Fruit fly (Drosophila melanogaster) whole organism, prepupa: ENCODE results near the gene flr.

ENCODE experiments used
- Blimp-1 ChIP-seq: fragments of 200-800 bp; sonication (Bioruptor generic); optimal IDR thresholded peaks from 3 replicates; lab custom pipeline; 2017; ENCODE audit warnings: missing biosample characterization, missing genetic modification characterization, mild to moderate bottlenecking, moderate library complexity, missing genetic modification reagents
- CG10669 ChIP-seq: fragments of 200-800 bp; sonication (Bioruptor generic); optimal IDR thresholded peaks from 3 replicates; lab custom pipeline; 2018; ENCODE audit warnings: missing biosample characterization, mild to moderate bottlenecking, missing genetic modification characterization, moderate library complexity
- CG11294 ChIP-seq: fragments of 200-800 bp; sonication (Bioruptor generic); IDR thresholded peaks from 2 replicates; pipeline ENCODE4 v1.3.6; 2022; ENCODE audit warnings: missing biosample characterization, missing genetic modification characterization
- CG11762 ChIP-seq: fragments of 200-800 bp; sonication (Bioruptor generic); optimal IDR thresholded peaks from 3 replicates; lab custom pipeline; 2016; ENCODE audit warnings: missing biosample characterization, missing genetic modification characterization; ENCODE audit not compliant: insufficient read depth
- CG11902 ChIP-seq: fragments of 200-800 bp; sonication (Bioruptor generic); optimal IDR thresholded peaks from 3 replicates; lab custom pipeline; 2016; ENCODE audit warnings: missing biosample characterization, missing genetic modification characterization
- CG16779 ChIP-seq: fragments of 200-800 bp; sonication (Bioruptor generic); optimal IDR thresholded peaks from 3 replicates; lab custom pipeline; 2017; ENCODE audit warnings: missing biosample characterization, mild to moderate bottlenecking, missing genetic modification characterization
- CG3032 ChIP-seq: fragments of 200-800 bp; optimal IDR thresholded peaks from 2 replicates; lab custom pipeline; 2019; ENCODE audit warnings: missing biosample characterization, mild to moderate bottlenecking, missing genetic modification characterization, moderate library complexity
- CG31627 ChIP-seq: fragments of 200-800 bp; sonication (Bioruptor generic); optimal IDR thresholded peaks from 3 replicates; lab custom pipeline; 2016; ENCODE audit warnings: missing biosample characterization, missing genetic modification characterization
- CG32006 ChIP-seq: fragments of 200-800 bp; sonication (Bioruptor generic); optimal IDR thresholded peaks from 3 replicates; lab custom pipeline; 2017; ENCODE audit warnings: missing biosample characterization, mild to moderate bottlenecking, missing genetic modification characterization
- CG34406 ChIP-seq: fragments of 200-800 bp; sonication (Bioruptor generic); optimal IDR thresholded peaks from 3 replicates; lab custom pipeline; 2016; ENCODE audit warnings: missing biosample characterization, missing genetic modification characterization
- CG3919 ChIP-seq: fragments of 200-800 bp; sonication (Bioruptor generic); optimal IDR thresholded peaks from 3 replicates; lab custom pipeline; 2016; ENCODE audit warnings: missing biosample characterization, missing genetic modification characterization
- CG4318 ChIP-seq: fragments of 200-800 bp; sonication (Bioruptor generic); optimal IDR thresholded peaks from 3 replicates; lab custom pipeline; 2017; ENCODE audit warnings: missing biosample characterization, mild to moderate bottlenecking, missing genetic modification characterization
- CG6163 ChIP-seq: fragments of 200-800 bp; sonication (Bioruptor generic); IDR thresholded peaks from 3 replicates; pipeline ENCODE4 v1.3.6; 2022; ENCODE audit warnings: missing biosample characterization, missing genetic modification characterization
- CG6808 ChIP-seq: fragments of 200-800 bp; sonication (Bioruptor generic); optimal IDR thresholded peaks from 3 replicates; lab custom pipeline; 2017; ENCODE audit warnings: missing biosample characterization, missing genetic modification characterization, mild to moderate bottlenecking, moderate library complexity, missing genetic modification reagents
- CG6854 ChIP-seq: fragments of 200-800 bp; sonication (Bioruptor generic); optimal IDR thresholded peaks from 2 replicates; lab custom pipeline; 2017; ENCODE audit warnings: missing biosample characterization, mild to moderate bottlenecking, missing genetic modification characterization
- CG7368 ChIP-seq: fragments of 200-800 bp; sonication (Bioruptor generic); optimal IDR thresholded peaks from 3 replicates; lab custom pipeline; 2016; ENCODE audit warnings: missing biosample characterization, missing genetic modification characterization
- CG8119 ChIP-seq: fragments of 200-800 bp; sonication (Bioruptor generic); IDR thresholded peaks from 3 replicates; pipeline ENCODE4 v1.3.6; 2022; ENCODE audit warnings: missing biosample characterization, missing genetic modification characterization
- CG8319 ChIP-seq: fragments of 200-800 bp; sonication (Bioruptor generic); optimal IDR thresholded peaks from 3 replicates; lab custom pipeline; 2016; ENCODE audit warnings: missing biosample characterization, missing genetic modification characterization
- Eip78C ChIP-seq: fragments of 200-800 bp; sonication (Bioruptor generic); peaks from one replicate; lab custom pipeline; 2016; ENCODE audit warnings: missing biosample characterization, missing genetic modification characterization
- Eip93F ChIP-seq: fragments of 200-800 bp; sonication (Bioruptor generic); optimal IDR thresholded peaks from 2 replicates; lab custom pipeline; 2016; ENCODE audit warnings: missing biosample characterization, mild to moderate bottlenecking, missing genetic modification characterization
- Ets96B ChIP-seq: fragments of 200-800 bp; optimal IDR thresholded peaks from 2 replicates; lab custom pipeline; 2019; ENCODE audit warnings: missing biosample characterization, mild to moderate bottlenecking, missing genetic modification characterization, moderate library complexity
- Gug ChIP-seq: fragments of 200-800 bp; sonication (Bioruptor generic); IDR thresholded peaks from 2 replicates; pipeline ENCODE4 v1.3.6; 2022; ENCODE audit warnings: missing biosample characterization, missing genetic modification characterization
- Hr38 ChIP-seq: sonication (Bioruptor generic); optimal IDR thresholded peaks from 2 replicates; lab custom pipeline; 2016; ENCODE audit warnings: missing biosample characterization, missing genetic modification characterization
- Hr39 ChIP-seq: fragments of 200-800 bp; sonication (Bioruptor generic); optimal IDR thresholded peaks from 2 replicates; lab custom pipeline; 2016; ENCODE audit warnings: missing biosample characterization, missing genetic modification characterization
- Hr4 ChIP-seq: fragments of 200-800 bp; sonication (Bioruptor generic); optimal IDR thresholded peaks from 3 replicates; lab custom pipeline; 2016; ENCODE audit warnings: missing biosample characterization, missing genetic modification characterization
- Lpt ChIP-seq: fragments of 200-800 bp; sonication (Bioruptor generic); optimal IDR thresholded peaks from 3 replicates; lab custom pipeline; 2016; ENCODE audit warnings: missing biosample characterization, missing genetic modification characterization
- Met ChIP-seq: fragments of 200-800 bp; sonication (Bioruptor generic); optimal IDR thresholded peaks from 3 replicates; lab custom pipeline; 2016; ENCODE audit warnings: missing biosample characterization, missing genetic modification characterization
- OdsH ChIP-seq: fragments of 200-800 bp; sonication (Bioruptor generic); optimal IDR thresholded peaks from 3 replicates; lab custom pipeline; 2016; ENCODE audit warnings: missing biosample characterization, missing genetic modification characterization
- Smox ChIP-seq: fragments of 200-800 bp; sonication (Bioruptor generic); optimal IDR thresholded peaks from 3 replicates; lab custom pipeline; 2016; ENCODE audit warnings: missing biosample characterization, missing genetic modification characterization
- Sox102F ChIP-seq: fragments of 200-800 bp; sonication (Bioruptor generic); optimal IDR thresholded peaks from 2 replicates; lab custom pipeline; 2016; ENCODE audit warnings: missing biosample characterization, mild to moderate bottlenecking, missing genetic modification characterization
- Sox14 ChIP-seq: fragments of 200-800 bp; sonication (Bioruptor generic); optimal IDR thresholded peaks from 3 replicates; lab custom pipeline; 2016; ENCODE audit warnings: missing biosample characterization, missing genetic modification characterization
- achi ChIP-seq: fragments of 200-800 bp; sonication (Bioruptor generic); optimal IDR thresholded peaks from 3 replicates; lab custom pipeline; 2016; ENCODE audit warnings: missing biosample characterization, missing genetic modification characterization
- acj6 ChIP-seq: fragments of 200-800 bp; sonication (Bioruptor generic); optimal IDR thresholded peaks from 3 replicates; lab custom pipeline; 2016; ENCODE audit warnings: missing biosample characterization, missing genetic modification characterization
- dac ChIP-seq: fragments of 200-800 bp; sonication (Bioruptor generic); optimal IDR thresholded peaks from 2 replicates; lab custom pipeline; 2017; ENCODE audit warnings: missing biosample characterization, mild to moderate bottlenecking, missing genetic modification characterization
- dsx ChIP-seq: fragments of 200-800 bp; optimal IDR thresholded peaks from 3 replicates; lab custom pipeline; 2019; ENCODE audit warnings: missing biosample characterization, mild to moderate bottlenecking, missing genetic modification characterization, moderate library complexity; ENCODE audit not compliant: poor library complexity, severe bottlenecking
- eg ChIP-seq: fragments of 200-800 bp; sonication (Bioruptor generic); IDR thresholded peaks from 3 replicates; pipeline ENCODE4 v1.3.6; 2022; ENCODE audit warnings: missing biosample characterization, missing genetic modification characterization
- esn ChIP-seq: fragments of 200-800 bp; sonication (Bioruptor generic); optimal IDR thresholded peaks from 2 replicates; lab custom pipeline; 2016; ENCODE audit warnings: missing biosample characterization, mild to moderate bottlenecking, missing genetic modification characterization, moderate library complexity
- fd59A ChIP-seq: fragments of 200-800 bp; sonication (Bioruptor generic); optimal IDR thresholded peaks from 2 replicates; lab custom pipeline; 2017; ENCODE audit warnings: missing biosample characterization, mild to moderate bottlenecking, missing genetic modification characterization, missing genetic modification reagents
- fd85E ChIP-seq: fragments of 200-800 bp; sonication (Bioruptor generic); optimal IDR thresholded peaks from 3 replicates; lab custom pipeline; 2016; ENCODE audit warnings: missing biosample characterization, missing genetic modification characterization
- fkh ChIP-seq: fragments of 200-800 bp; sonication (Bioruptor generic); optimal IDR thresholded peaks from 3 replicates; lab custom pipeline; 2017; ENCODE audit warnings: missing biosample characterization, mild to moderate bottlenecking, missing genetic modification characterization, moderate library complexity
- lz ChIP-seq: fragments of 200-800 bp; sonication (Bioruptor generic); optimal IDR thresholded peaks from 3 replicates; lab custom pipeline; 2016; ENCODE audit warnings: missing biosample characterization, missing genetic modification characterization
- net ChIP-seq: fragments of 200-800 bp; sonication (Bioruptor generic); optimal IDR thresholded peaks from 3 replicates; lab custom pipeline; 2016; ENCODE audit warnings: missing biosample characterization, missing genetic modification characterization
- pdm3 ChIP-seq: fragments of 200-800 bp; sonication (Bioruptor generic); optimal IDR thresholded peaks from 3 replicates; lab custom pipeline; 2016; ENCODE audit warnings: missing biosample characterization, missing genetic modification characterization
- salr ChIP-seq, 2 experiments: fragments of 200-800 bp; sonication (Bioruptor generic); optimal IDR thresholded peaks; 3 replicates each; lab custom pipeline; 2016 to 2018; ENCODE audit warnings: missing biosample characterization in 2 of 2, missing genetic modification characterization in 2 of 2, mild to moderate bottlenecking in 1 of 2
- ss ChIP-seq, 2 experiments: fragments of 200-800 bp; sonication (Bioruptor generic); optimal IDR thresholded peaks; 2 replicates in 1 of 2; 3 replicates in 1 of 2; lab custom pipeline; 2017 to 2018; ENCODE audit warnings: mild to moderate bottlenecking in 2 of 2, missing biosample characterization in 2 of 2, missing genetic modification characterization in 2 of 2, moderate library complexity in 1 of 2
- svp ChIP-seq: fragments of 200-800 bp; sonication (Bioruptor generic); peaks from one replicate; lab custom pipeline; 2016; ENCODE audit warnings: missing biosample characterization, missing genetic modification characterization
- topi ChIP-seq: fragments of 200-800 bp; sonication (Bioruptor generic); optimal IDR thresholded peaks from 3 replicates; lab custom pipeline; 2016; ENCODE audit warnings: missing biosample characterization, missing genetic modification characterization

Gene flr

DNA sequence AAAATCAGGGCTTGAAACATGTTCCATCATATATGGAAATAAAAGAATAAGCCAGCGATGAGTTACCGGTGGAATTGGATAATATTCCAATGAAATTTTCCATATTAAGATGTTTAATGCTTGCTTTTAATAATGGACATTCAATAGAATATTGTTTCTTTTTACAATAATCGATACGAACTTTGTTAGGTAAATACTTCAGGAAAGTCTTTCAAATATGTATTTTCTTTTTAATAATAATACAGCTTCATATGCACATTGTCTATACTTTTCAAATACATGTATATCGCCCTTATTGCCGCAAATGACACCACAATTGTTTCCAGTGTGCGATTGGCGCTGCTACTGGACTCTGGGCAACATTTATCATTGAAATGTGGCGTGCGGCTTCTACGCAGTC, 5.8 kb upstream of the flr start (continued):
- TF ChIP-seq CG34406 (GFP tag; lab: Kevin White, UChicago) (peak; percentile 54), Smox (GFP tag; lab: Kevin White, UChicago) (peak; percentile 35), salr (GFP tag; optimal IDR thresholded peaks at IDR 0.05; lab: Kevin White, UChicago) (peak in 1 of 2 experiments; percentile 57), CG6808 (GFP tag; lab: Kevin White, UChicago) (peak; percentile 62), acj6 (peak; percentile 46), CG6163 (0 out of 3 replicates have a peak, but pooled peaks have one; percentile 43), CG11294 (GFP tag; lab: Robert Waterston, UW) (no peak), ss (GFP tag; optimal IDR thresholded peaks at IDR 0.05; lab: Kevin White, UChicago) (peak; percentile 34 to 42), OdsH (GFP tag; lab: Kevin White, UChicago) (peak; percentile 51), CG6854 (no peak), svp (GFP tag; lab: Kevin White, UChicago) (peak; percentile 77), CG11762 (GFP tag; lab: Kevin White, UChicago) (peak; percentile 25), Hr4 (peak; percentile 34), Eip78C (GFP tag; lab: Kevin White, UChicago) (peak; percentile 84), fd85E (no peak), Gug (GFP tag; lab: Robert Waterston, UW) (no peak), Eip93F (GFP tag; lab: Kevin White, UChicago) (no peak), CG8319 (GFP tag; lab: Kevin White, UChicago) (peak; percentile 36), CG8119 (GFP tag; lab: Robert Waterston, UW) (no peak), achi (GFP tag; lab: Kevin White, UChicago) (peak; percentile 50), CG10669 (GFP tag; lab: Kevin White, UChicago) (peak; percentile 57), CG11902 (GFP tag; lab: Kevin White, UChicago) (peak; percentile 17), fd59A (GFP tag; lab: Kevin White, UChicago) (peak; percentile 41), Hr38 (no peak), pdm3 (GFP tag; lab: Kevin White, UChicago) (peak; percentile 52), topi (GFP tag; lab: Kevin White, UChicago) (peak; percentile 36), Met (GFP tag; lab: Kevin White, UChicago) (peak; percentile 50), CG31627 (GFP tag; lab: Kevin White, UChicago) (peak; percentile 29), esn (GFP tag; lab: Kevin White, UChicago) (peak; percentile 73), Lpt (GFP tag; lab: Kevin White, UChicago) (no peak), Sox14 (GFP tag; lab: Kevin White, UChicago) (peak; percentile 49), CG4318 (GFP tag; lab: Kevin White, UChicago) (no peak), CG16779 (tag; lab: Kevin White, UChicago) (no peak), eg (GFP tag; lab: Robert Waterston, UW) (no peak), Sox102F (GFP tag; lab: Kevin White, UChicago) (peak; percentile 21), CG3032 (tag; lab: Kevin White, UChicago) (peak; percentile 58)

- TF ChIP-seq Sox14 (GFP tag; lab: Kevin White, UChicago) (peak; percentile 35), esn (GFP tag; lab: Kevin White, UChicago) (peak; percentile 82), lz (GFP tag; lab: Kevin White, UChicago) (peak; percentile 50), CG32006 (GFP tag; lab: Kevin White, UChicago) (no peak), Blimp-1 (GFP tag; lab: Kevin White, UChicago) (peak; percentile 94), svp (GFP tag; lab: Kevin White, UChicago) (peak; percentile 75), CG11902 (GFP tag; lab: Kevin White, UChicago) (peak; percentile 34), Ets96B (tag; lab: Kevin White, UChicago) (peak; percentile 27), CG3919 (GFP tag; lab: Kevin White, UChicago) (peak; percentile 50), CG31627 (GFP tag; lab: Kevin White, UChicago) (peak; percentile 66), CG7368 (GFP tag; lab: Kevin White, UChicago) (no peak), CG4318 (GFP tag; lab: Kevin White, UChicago) (no peak), CG3032 (tag; lab: Kevin White, UChicago) (peak; percentile 43), topi (GFP tag; lab: Kevin White, UChicago) (peak; percentile 67), fkh (GFP tag; lab: Kevin White, UChicago) (no peak), pdm3 (GFP tag; lab: Kevin White, UChicago) (peak; percentile 43), fd59A (GFP tag; lab: Kevin White, UChicago) (peak; percentile 22), Hr38 (no peak), Hr39 (GFP tag; lab: Kevin White, UChicago) (peak; percentile 50), dac (no peak), CG6854 (peak; percentile 8), dsx (no peak), CG6808 (GFP tag; lab: Kevin White, UChicago) (peak; percentile 39), net (GFP tag; lab: Kevin White, UChicago) (peak; percentile 17)
These were observed 2.7 kb upstream of the flr start for dm6 chr3L:13409809-13410521.
